Worm (Caenorhabditis elegans): ENCODE measurements around the gene oac-31.

DNA sequence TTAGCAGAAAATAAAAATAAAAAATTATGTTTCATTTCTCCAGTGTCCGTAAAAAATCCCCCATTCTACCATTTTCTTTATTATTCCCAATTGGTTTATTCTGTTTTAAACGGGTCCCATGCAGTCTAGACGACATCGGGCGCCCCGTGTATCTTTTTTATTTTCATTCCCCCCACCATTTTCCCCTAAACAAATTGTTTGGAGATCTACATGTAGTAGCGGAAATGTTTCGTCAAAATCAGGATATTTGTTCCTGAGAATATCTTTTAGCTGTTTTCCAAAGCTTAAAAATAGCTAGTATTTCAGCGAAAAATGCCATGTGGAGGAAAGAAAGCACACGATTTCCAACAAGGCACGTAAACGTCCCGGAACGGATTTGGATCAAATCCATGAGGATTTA is 46.4 kb upstream of the oac-31 start, which contains the start of gene F16B4.5:
- TF ChIP-seq ceh-14 (tag; optimal IDR thresholded peaks at IDR 0.05) (no peak), unc-86 (tag; optimal IDR thresholded peaks at IDR 0.05) (no peak)

Measured in whole organism, late embryonic.